Worm (Caenorhabditis elegans): ENCODE results near the gene pst-2.

pst-2 gene

ce11 chrIII:5697963-5698730, 17.9 kb downstream of the pst-2 start, which contains the start of the genes lgg-3 and rgs-5 (continued):
- TF ChIP-seq zim-3 (tag; optimal IDR thresholded peaks at IDR 0.05) (no peak), nhr-80 (tag; optimal IDR thresholded peaks at IDR 0.05) (peak; percentile 12), Y56A3A.18 (GFP tag; IDR thresholded peaks at IDR 0.05) (no peak), nfyb-1 (GFP tag; IDR thresholded peaks at IDR 0.05) (no peak), hlh-12 (tag; optimal IDR thresholded peaks at IDR 0.05) (no peak), Y95B8A.8 (GFP tag; IDR thresholded peaks at IDR 0.05) (no peak), zfh-2 (GFP tag; conservative IDR thresholded peaks at IDR 0.05) (no peak), ceh-40 (GFP tag; IDR thresholded peaks at IDR 0.05) (no peak), cebp-2 (GFP tag; IDR thresholded peaks at IDR 0.05) (no peak), F57A8.1 (GFP tag; optimal IDR thresholded peaks at IDR 0.05) (no peak), B0019.2 (GFP tag; conservative IDR thresholded peaks at IDR 0.05) (no peak), F22D6.2 (tag; optimal IDR thresholded peaks at IDR 0.05) (no peak), snpc-4 (GFP tag; optimal IDR thresholded peaks at IDR 0.05) (no peak), snpc-4 (tag; optimal IDR thresholded peaks at IDR 0.05) (peak; percentile 5 to 81 (median 31)), ztf-28 (GFP tag; IDR thresholded peaks at IDR 0.05) (no peak), T26A5.8 (tag; optimal IDR thresholded peaks at IDR 0.05) (no peak), ceh-100 (GFP tag; IDR thresholded peaks at IDR 0.05) (no peak), sdz-38 (tag; optimal IDR thresholded peaks at IDR 0.05) (no peak), mes-4 (tag; optimal IDR thresholded peaks at IDR 0.05) (no peak), attf-5 (GFP tag; optimal IDR thresholded peaks at IDR 0.05) (peak; percentile 65), F52B5.7 (tag; optimal IDR thresholded peaks at IDR 0.05) (no peak), athp-1 (tag; optimal IDR thresholded peaks at IDR 0.05) (peak; percentile 13), Y53F4B.3 (GFP tag; IDR thresholded peaks at IDR 0.05) (no peak), unc-62 (GFP tag; optimal IDR thresholded peaks at IDR 0.05) (no peak), lin-54 (GFP tag; optimal IDR thresholded peaks at IDR 0.05) (peak; percentile 89), F49E8.2 (tag; optimal IDR thresholded peaks at IDR 0.05; ENCODE audit: insufficient read depth) (no peak), K12H6.12 (tag; optimal IDR thresholded peaks at IDR 0.05) (no peak), fkh-3 (tag; optimal IDR thresholded peaks at IDR 0.05) (no peak), tlf-1 (GFP tag; optimal IDR thresholded peaks at IDR 0.05) (peak; percentile 44), ceh-27 (GFP tag; optimal IDR thresholded peaks at IDR 0.05) (peak; percentile 12), snpc-3.4 (tag; optimal IDR thresholded peaks at IDR 0.05) (no peak), ceh-58 (GFP tag; IDR thresholded peaks at IDR 0.05) (no peak), D2030.7 (GFP tag; IDR thresholded peaks at IDR 0.05) (peak; percentile 58), let-607 (tag; optimal IDR thresholded peaks at IDR 0.05) (no peak), xnd-1 (tag; optimal IDR thresholded peaks at IDR 0.05) (peak; percentile 91), let-526 (GFP tag; IDR thresholded peaks at IDR 0.05) (no peak), ztf-3 (GFP tag; optimal IDR thresholded peaks at IDR 0.05) (no peak), T07F8.4 (tag; optimal IDR thresholded peaks at IDR 0.05) (no peak), egl-18 (GFP tag; IDR thresholded peaks at IDR 0.05) (no peak), lir-1 (GFP tag; conservative IDR thresholded peaks at IDR 0.05) (no peak), gei-17 (GFP tag; optimal IDR thresholded peaks at IDR 0.05) (no peak), unc-130 (GFP tag; optimal IDR thresholded peaks at IDR 0.05) (peak; percentile 37), nfya-1 (tag; optimal IDR thresholded peaks at IDR 0.05; ENCODE audit: borderline replicate concordance, insufficient read depth) (no peak), pha-4 (tag; optimal IDR thresholded peaks at IDR 0.05) (no peak)
